Worm (Caenorhabditis elegans): ENCODE results near the gene ZK1320.11.

DNA sequence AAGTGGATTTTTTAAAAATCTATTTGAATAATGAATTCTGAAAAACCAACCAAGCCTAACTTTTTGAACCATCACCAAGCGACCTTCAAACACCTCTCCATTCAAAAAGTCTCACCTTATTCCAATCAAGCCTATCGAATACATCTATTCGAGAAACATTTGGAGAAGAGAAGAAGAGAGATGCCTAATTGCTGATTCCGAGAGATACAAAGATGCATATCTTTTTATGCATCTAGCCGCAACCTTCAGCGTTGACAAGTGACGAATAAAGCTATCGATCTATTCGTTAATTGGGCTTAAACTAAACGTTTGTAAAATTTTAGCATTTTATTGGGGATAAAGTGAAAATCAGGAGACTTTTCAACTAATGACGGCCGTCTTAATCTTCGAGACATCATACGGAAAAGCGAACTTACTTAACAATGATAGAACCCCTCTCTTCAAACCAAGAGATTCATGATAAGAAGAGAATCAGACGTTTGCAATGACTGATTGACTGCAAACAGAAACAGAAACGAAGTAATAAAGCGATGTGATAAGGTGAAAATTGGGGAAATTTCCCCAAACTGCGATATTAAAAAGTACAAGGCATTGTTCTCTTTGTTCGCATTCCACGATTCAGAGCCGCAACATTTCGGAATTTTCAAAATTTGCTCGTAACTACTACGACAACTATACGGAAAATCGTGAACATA lies 22.3 kb upstream of the ZK1320.11 start:
- no peak for TF ChIP-seq F23B12.7 (tag; optimal IDR thresholded peaks at IDR 0.05; ENCODE audit: insufficient read depth)
- no peak for TF ChIP-seq attf-6 (GFP tag; IDR thresholded peaks at IDR 0.05)
- TF ChIP-seq unc-62 (GFP tag; optimal IDR thresholded peaks at IDR 0.05) = no peak
- no peak for TF ChIP-seq hrde-1 (tag; optimal IDR thresholded peaks at IDR 0.05; ENCODE audit: borderline replicate concordance)
- no peak for TF ChIP-seq efl-1 (GFP tag; optimal IDR thresholded peaks at IDR 0.05)
- TF ChIP-seq bed-2 (GFP tag; IDR thresholded peaks at IDR 0.05) = no peak
- TF ChIP-seq pha-4 (tag; optimal IDR thresholded peaks at IDR 0.05) = no peak
- TF ChIP-seq Y95B8A.8 (GFP tag; IDR thresholded peaks at IDR 0.05) = no peak
- no peak for TF ChIP-seq Y56A3A.18 (GFP tag; IDR thresholded peaks at IDR 0.05)
- TF ChIP-seq him-1 (tag; optimal IDR thresholded peaks at IDR 0.05) = no peak
- TF ChIP-seq fkh-3 (tag; optimal IDR thresholded peaks at IDR 0.05) = no peak
- TF ChIP-seq ztf-26 (tag; optimal IDR thresholded peaks at IDR 0.05) = no peak
- TF ChIP-seq lin-54 (GFP tag; optimal IDR thresholded peaks at IDR 0.05) = no peak
- no peak for TF ChIP-seq egrh-3 (GFP tag; IDR thresholded peaks at IDR 0.05)
